Worm (Caenorhabditis elegans): ENCODE data around the gene C17H11.5.
"Not testable (repeated sequence)": the region's sequence is repeated elsewhere in the genome, so short reads cannot be mapped to it uniquely, and the experiment has no call there.

ce11 chrX:8181590-8182311 lies 3.2 kb downstream of the C17H11.5 start, which contains the start of gene C17H11.4:
- TF ChIP-seq klf-2 (GFP tag; conservative IDR thresholded peaks at IDR 0.05) (peak; percentile 67; the same call in 1 of the 2 replicates), flt-1 (GFP tag; IDR thresholded peaks at IDR 0.05) (peak; percentile 86), ref-1 (GFP tag; conservative IDR thresholded peaks at IDR 0.05) (peak; percentile 34; the same call in 1 of the 2 replicates)
- TF ChIP-seq cog-1 (tag; optimal IDR thresholded peaks at IDR 0.05): not testable (repeated sequence)

Measured in whole organism, midembryonic.